Worm (Caenorhabditis elegans) whole organism, L4 larva: ENCODE measurements around the gene R08A2.1.

Experiments used
- F44E2.7 ChIP-seq: fragments of 200-800 bp; sonication (Bioruptor generic); IDR thresholded peaks from 2 replicates; pipeline ENCODE4 v2.1.2; 2022; ENCODE audit warnings: missing genetic modification characterization, missing compliant biosample characterization
- Y105C5A.15 ChIP-seq: fragments of 200-800 bp; sonication (Bioruptor generic); IDR thresholded peaks from 2 replicates; pipeline ENCODE4 v1.3.6; 2022; ENCODE audit warnings: missing genetic modification characterization, missing compliant biosample characterization
- Y5F2A.4 ChIP-seq: fragments of 200-800 bp; sonication (Bioruptor generic); optimal IDR thresholded peaks from 2 replicates; lab custom pipeline; 2018; ENCODE audit warnings: mild to moderate bottlenecking, missing genetic modification characterization, missing compliant biosample characterization
- ama-1 ChIP-seq: fragments of 150-350 bp; optimal IDR thresholded peaks from 2 replicates; lab custom pipeline; 2014; ENCODE audit warnings: inconsistent platforms, mixed read lengths
- ceh-20 ChIP-seq: fragments of 200-800 bp; sonication (Bioruptor generic); IDR thresholded peaks from 2 replicates; pipeline ENCODE4 v1.3.6; 2022; ENCODE audit warnings: missing genetic modification reagents, missing genetic modification characterization, missing compliant biosample characterization
- egl-27 ChIP-seq: sonication (generic microtip); optimal IDR thresholded peaks from 3 replicates; lab custom pipeline; 2017; ENCODE audit warnings: missing biosample characterization, missing genetic modification reagents, missing genetic modification characterization
- fos-1 ChIP-seq: fragments of 150-350 bp; optimal IDR thresholded peaks from 2 replicates; lab custom pipeline; 2014; ENCODE audit warnings: missing biosample characterization, missing genetic modification characterization
- lsy-2 ChIP-seq, 2 experiments: fragments of 150-350 bp in 1 of 2; sonication (generic microtip) in 1 of 2; optimal IDR thresholded peaks; 2 replicates each; lab custom pipeline; 2014 to 2017; ENCODE audit warnings: missing biosample characterization in 2 of 2, missing genetic modification characterization in 2 of 2
- madf-9 ChIP-seq: fragments of 200-800 bp; sonication (Bioruptor generic); conservative IDR thresholded peaks from 2 replicates; pipeline ENCODE4 v1.3.6; 2022; ENCODE audit warnings: missing genetic modification reagents, missing genetic modification characterization, missing compliant biosample characterization
- nhr-111 ChIP-seq: fragments of 200-800 bp; sonication (Bioruptor generic); optimal IDR thresholded peaks from 2 replicates; lab custom pipeline; 2018; ENCODE audit warnings: mild to moderate bottlenecking, missing genetic modification characterization, missing compliant biosample characterization
- spr-3 ChIP-seq: fragments of 200-800 bp; sonication (Bioruptor generic); optimal IDR thresholded peaks from 2 replicates; lab custom pipeline; 2018; ENCODE audit warnings: mild to moderate bottlenecking, missing genetic modification characterization, missing compliant biosample characterization
- unc-62 ChIP-seq, 3 experiments: fragments of 150-350 bp in 1 of 3; sonication (generic microtip); optimal IDR thresholded peaks in 2 of 3; peaks in 1 of 3; 1 replicate in 1 of 3; 2 replicates in 2 of 3; lab custom pipeline; 2014 to 2017; ENCODE audit warnings: missing biosample characterization in 3 of 3, missing genetic modification characterization in 3 of 3, missing genetic modification reagents in 3 of 3, missing genotype in 1 of 3
- zfp-3 ChIP-seq: fragments of 200-800 bp; sonication (Bioruptor generic); conservative IDR thresholded peaks from 2 replicates; pipeline ENCODE4 v1.3.6; 2022; ENCODE audit warnings: missing genetic modification reagents, missing genetic modification characterization, missing compliant biosample characterization
- zip-11 ChIP-seq: fragments of 200-800 bp; sonication (Bioruptor generic); IDR thresholded peaks from 2 replicates; pipeline ENCODE4 v1.3.6; 2022; ENCODE audit warnings: missing genetic modification characterization, missing compliant biosample characterization

DNA sequence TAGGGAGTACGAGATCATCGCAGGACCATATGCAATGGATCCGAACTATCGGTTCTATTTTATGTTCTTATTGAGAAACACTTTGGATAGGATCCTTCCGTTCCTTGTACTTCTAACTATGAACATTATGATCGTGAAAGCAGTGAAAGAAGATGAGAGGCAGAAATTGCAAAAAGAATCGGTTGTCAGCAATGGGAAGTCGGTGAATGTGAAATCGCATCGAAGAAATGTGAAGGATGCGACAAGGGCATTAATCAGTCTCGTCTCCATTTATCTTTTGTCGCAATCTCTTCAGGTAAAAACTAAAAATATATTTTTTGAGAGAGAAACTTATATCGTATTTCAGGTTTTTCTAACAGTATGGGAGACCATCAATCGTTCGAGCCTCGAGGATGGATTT, 36.5 kb downstream of the R08A2.1 start:
- TF ChIP-seq ama-1 (lab: Kevin White, UChicago) (no peak), zfp-3 (no peak), fos-1 (tag; lab: Kevin White, UChicago) (no peak), lsy-2 (tag; optimal IDR thresholded peaks at IDR 0.05; lab: Kevin White, UChicago) (peak in 1 of 2 experiments; percentile 5), unc-62 (GFP tag; optimal IDR thresholded peaks at IDR 0.05 in 1 of 2; lab: Kevin White, UChicago) (peak in 1 of 2 experiments; percentile 55), unc-62 (tag; optimal IDR thresholded peaks at IDR 0.05; lab: Kevin White, UChicago) (no peak), spr-3 (GFP tag; lab: Kevin White, UChicago) (no peak), madf-9 (GFP tag; lab: Robert Waterston, UW) (no peak), Y105C5A.15 (GFP tag; lab: Robert Waterston, UW) (no peak), Y5F2A.4 (no peak), ceh-20 (GFP tag; lab: Robert Waterston, UW) (no peak), egl-27 (tag; lab: Kevin White, UChicago) (no peak), nhr-111 (GFP tag; lab: Kevin White, UChicago) (no peak), F44E2.7 (GFP tag; lab: Robert Waterston, UW) (no peak), zip-11 (GFP tag; lab: Robert Waterston, UW) (no peak)
